Fruit fly (Drosophila melanogaster) whole organism, embryonic: Measurements from ENCODE around the gene cysu.

Experiments used
- CG10366 ChIP-seq: fragments of 200-800 bp; sonication (Bioruptor generic); IDR thresholded peaks from 2 replicates; pipeline ENCODE4 v1.3.6; 2022; ENCODE audit warnings: missing biosample characterization, missing genetic modification characterization
- CG10654 ChIP-seq: fragments of 200-800 bp; sonication (Bioruptor generic); optimal IDR thresholded peaks from 2 replicates; lab custom pipeline; 2016; ENCODE audit warnings: missing biosample characterization, missing genetic modification characterization
- CG12942 ChIP-seq: fragments of 200-800 bp; sonication (Bioruptor generic); optimal IDR thresholded peaks from 3 replicates; lab custom pipeline; 2016; ENCODE audit warnings: missing biosample characterization, missing genetic modification characterization
- CG13123 ChIP-seq: fragments of 200-800 bp; sonication (Bioruptor generic); optimal IDR thresholded peaks from 2 replicates; lab custom pipeline; 2016; ENCODE audit warnings: missing biosample characterization, missing genetic modification characterization
- CG13287 ChIP-seq: fragments of 200-800 bp; sonication (Bioruptor generic); IDR thresholded peaks from 2 replicates; pipeline ENCODE4 v1.3.6; 2022; ENCODE audit warnings: missing biosample characterization, missing genetic modification characterization; ENCODE audit not compliant: partially characterized antibody
- CG13624 ChIP-seq: fragments of 200-800 bp; sonication (Bioruptor generic); optimal IDR thresholded peaks from 2 replicates; lab custom pipeline; 2016; ENCODE audit warnings: missing biosample characterization, missing genetic modification characterization
- CG13894 ChIP-seq: fragments of 200-800 bp; sonication (Bioruptor generic); optimal IDR thresholded peaks from 3 replicates; lab custom pipeline; 2018; ENCODE audit warnings: missing biosample characterization, mild to moderate bottlenecking, missing genetic modification characterization, moderate library complexity
- CG2120 ChIP-seq: fragments of 200-800 bp; sonication (Bioruptor generic); optimal IDR thresholded peaks from 3 replicates; lab custom pipeline; 2016; ENCODE audit warnings: missing biosample characterization, missing genetic modification characterization
- CG2199 ChIP-seq: fragments of 200-800 bp; sonication (Bioruptor generic); IDR thresholded peaks from 3 replicates; pipeline ENCODE4 v1.3.6; 2022; ENCODE audit warnings: missing biosample characterization, missing genetic modification characterization
- CG2889 ChIP-seq: fragments of 200-800 bp; sonication (Bioruptor generic); IDR thresholded peaks from 3 replicates; pipeline ENCODE4 v1.3.6; 2022; ENCODE audit warnings: missing biosample characterization, missing genetic modification characterization
- CG30020 ChIP-seq: fragments of 200-800 bp; optimal IDR thresholded peaks from 2 replicates; lab custom pipeline; 2019; ENCODE audit warnings: missing biosample characterization, mild to moderate bottlenecking, missing genetic modification characterization, moderate library complexity
- CG33557 ChIP-seq: fragments of 200-800 bp; sonication (Bioruptor generic); optimal IDR thresholded peaks from 2 replicates; lab custom pipeline; 2019; ENCODE audit warnings: missing biosample characterization, mild to moderate bottlenecking, missing genetic modification characterization, moderate library complexity
- CG3407 ChIP-seq: fragments of 200-800 bp; sonication (Bioruptor generic); optimal IDR thresholded peaks from 2 replicates; lab custom pipeline; 2018; ENCODE audit warnings: missing biosample characterization, mild to moderate bottlenecking, missing genetic modification characterization
- CG34376 ChIP-seq: fragments of 200-800 bp; sonication (Bioruptor generic); optimal IDR thresholded peaks from 2 replicates; lab custom pipeline; 2018; ENCODE audit warnings: missing biosample characterization, mild to moderate bottlenecking, missing genetic modification characterization
- CG4707 ChIP-seq: fragments of 200-800 bp; sonication (Bioruptor generic); optimal IDR thresholded peaks from 2 replicates; lab custom pipeline; 2018; ENCODE audit warnings: missing biosample characterization, mild to moderate bottlenecking, missing genetic modification characterization, moderate library complexity
- CG8944 ChIP-seq: fragments of 200-800 bp; sonication (Bioruptor generic); optimal IDR thresholded peaks from 3 replicates; lab custom pipeline; 2016; ENCODE audit warnings: missing biosample characterization, missing genetic modification characterization
- CkIIα-i1 ChIP-seq: fragments of 200-800 bp; sonication (Bioruptor generic); IDR thresholded peaks from 2 replicates; pipeline ENCODE4 v1.3.6; 2022; ENCODE audit warnings: missing biosample characterization, missing genetic modification characterization
- E2f2 ChIP-seq: fragments of 200-800 bp; sonication (Bioruptor generic); IDR thresholded peaks from 2 replicates; pipeline ENCODE4 v1.3.6; 2022; ENCODE audit warnings: missing biosample characterization, missing genetic modification characterization
- H15 ChIP-seq: fragments of 200-800 bp; sonication (Bioruptor generic); IDR thresholded peaks from 3 replicates; pipeline ENCODE4 v1.3.6; 2022; ENCODE audit warnings: missing biosample characterization, missing genetic modification characterization
- Hey ChIP-seq: fragments of 200-800 bp; sonication (Bioruptor generic); optimal IDR thresholded peaks from 3 replicates; lab custom pipeline; 2018; ENCODE audit warnings: missing biosample characterization, mild to moderate bottlenecking, missing genetic modification characterization
- Kr ChIP-seq: fragments of 200-800 bp; sonication (Bioruptor generic); optimal IDR thresholded peaks from 2 replicates; lab custom pipeline; 2017; ENCODE audit warnings: missing biosample characterization, mild to moderate bottlenecking, missing genetic modification characterization
- Mes4 ChIP-seq: fragments of 200-800 bp; sonication (Bioruptor generic); optimal IDR thresholded peaks from 2 replicates; lab custom pipeline; 2016; ENCODE audit warnings: missing biosample characterization, missing genetic modification characterization
- PHDP ChIP-seq: fragments of 200-800 bp; sonication (Bioruptor generic); optimal IDR thresholded peaks from 3 replicates; lab custom pipeline; 2018; ENCODE audit warnings: missing biosample characterization, mild to moderate bottlenecking, missing genetic modification characterization, moderate library complexity
- Rfx ChIP-seq: fragments of 200-800 bp; sonication (Bioruptor generic); IDR thresholded peaks from 2 replicates; pipeline ENCODE4 v1.3.6; 2022; ENCODE audit warnings: missing biosample characterization, missing genetic modification characterization
- Rx ChIP-seq: fragments of 200-800 bp; sonication (Bioruptor generic); IDR thresholded peaks from 2 replicates; pipeline ENCODE4 v1.3.6; 2022; ENCODE audit warnings: missing biosample characterization, missing genetic modification characterization
- amos ChIP-seq: fragments of 200-800 bp; sonication (Bioruptor generic); IDR thresholded peaks from 2 replicates; pipeline ENCODE4 v1.3.6; 2022; ENCODE audit warnings: missing biosample characterization, missing genetic modification characterization; ENCODE audit not compliant: partially characterized antibody
- bcd ChIP-seq: fragments of 200-800 bp; sonication (Bioruptor generic); optimal IDR thresholded peaks from 2 replicates; lab custom pipeline; 2017; ENCODE audit warnings: missing biosample characterization, mild to moderate bottlenecking, missing genetic modification characterization
- bigmax ChIP-seq: fragments of 200-800 bp; sonication (Bioruptor generic); optimal IDR thresholded peaks from 2 replicates; lab custom pipeline; 2018; ENCODE audit warnings: missing biosample characterization, mild to moderate bottlenecking, missing genetic modification characterization
- bsh ChIP-seq, 2 experiments: fragments of 200-800 bp; sonication (Bioruptor generic); optimal IDR thresholded peaks; 2 replicates each; lab custom pipeline; 2017 to 2018; ENCODE audit warnings: mild to moderate bottlenecking in 2 of 2, missing biosample characterization in 2 of 2, missing genetic modification characterization in 2 of 2, moderate library complexity in 1 of 2
- cas ChIP-seq: fragments of 200-800 bp; sonication (Bioruptor generic); IDR thresholded peaks from 2 replicates; pipeline ENCODE4 v1.3.6; 2022; ENCODE audit warnings: missing biosample characterization, missing genetic modification characterization
- chif ChIP-seq, 2 experiments: fragments of 200-800 bp; sonication (Bioruptor generic); optimal IDR thresholded peaks; 3 replicates each; lab custom pipeline; 2016; ENCODE audit warnings: missing biosample characterization in 2 of 2, missing genetic modification characterization in 2 of 2
- chn ChIP-seq: fragments of 200-800 bp; sonication (Bioruptor generic); optimal IDR thresholded peaks from 2 replicates; lab custom pipeline; 2016; ENCODE audit warnings: missing biosample characterization, missing genetic modification characterization
- ci ChIP-seq: fragments of 200-800 bp; sonication (Bioruptor generic); IDR thresholded peaks from 3 replicates; pipeline ENCODE4 v1.3.6; 2022; ENCODE audit warnings: missing biosample characterization, missing genetic modification characterization
- dati ChIP-seq: fragments of 200-800 bp; sonication (Bioruptor generic); IDR thresholded peaks from 2 replicates; pipeline ENCODE4 v1.3.6; 2022; ENCODE audit warnings: missing biosample characterization, missing genetic modification characterization
- disco-r ChIP-seq: fragments of 200-800 bp; sonication (Bioruptor generic); optimal IDR thresholded peaks from 2 replicates; lab custom pipeline; 2016; ENCODE audit warnings: missing biosample characterization, missing genetic modification characterization
- dmrt11E ChIP-seq: fragments of 200-800 bp; sonication (Bioruptor generic); optimal IDR thresholded peaks from 3 replicates; lab custom pipeline; 2018; ENCODE audit warnings: missing biosample characterization, mild to moderate bottlenecking, missing genetic modification characterization, moderate library complexity
- emc ChIP-seq: fragments of 200-800 bp; sonication (Bioruptor generic); optimal IDR thresholded peaks from 2 replicates; lab custom pipeline; 2016; ENCODE audit warnings: missing biosample characterization, missing genetic modification characterization
- en ChIP-seq: fragments of 200-800 bp; sonication (Bioruptor generic); optimal IDR thresholded peaks from 2 replicates; lab custom pipeline; 2016; ENCODE audit warnings: missing biosample characterization, missing genetic modification characterization
- h ChIP-seq: fragments of >200 bp; optimal IDR thresholded peaks from 2 replicates; lab custom pipeline; 2017
- hb ChIP-seq: fragments of 200-800 bp; sonication (Bioruptor generic); IDR thresholded peaks from 3 replicates; pipeline ENCODE4 v1.3.6; 2022; ENCODE audit warnings: missing biosample characterization, missing genetic modification characterization; ENCODE audit not compliant: partially characterized antibody
- inv ChIP-seq: fragments of 200-800 bp; sonication (Bioruptor generic); IDR thresholded peaks from 2 replicates; pipeline ENCODE4 v1.3.6; 2022; ENCODE audit warnings: missing biosample characterization, missing genetic modification characterization; ENCODE audit not compliant: partially characterized antibody
- kah ChIP-seq: fragments of 200-800 bp; sonication (Bioruptor generic); optimal IDR thresholded peaks from 2 replicates; lab custom pipeline; 2018; ENCODE audit warnings: missing biosample characterization, mild to moderate bottlenecking, missing genetic modification characterization
- maf-S ChIP-seq: fragments of 200-800 bp; sonication (Bioruptor generic); optimal IDR thresholded peaks from 2 replicates; lab custom pipeline; 2016; ENCODE audit warnings: missing biosample characterization, missing genetic modification characterization
- otp ChIP-seq: fragments of 200-800 bp; sonication (Bioruptor generic); IDR thresholded peaks from 3 replicates; pipeline ENCODE4, ENCODE4 v1.3.6; 2022; ENCODE audit warnings: missing biosample characterization, missing genetic modification characterization
- pb ChIP-seq: fragments of 200-800 bp; sonication (Bioruptor generic); optimal IDR thresholded peaks from 3 replicates; lab custom pipeline; 2016; ENCODE audit warnings: missing biosample characterization, missing genetic modification characterization
- phol ChIP-seq: fragments of 200-800 bp; sonication (Bioruptor generic); optimal IDR thresholded peaks from 3 replicates; lab custom pipeline; 2018; ENCODE audit warnings: missing biosample characterization, mild to moderate bottlenecking, missing genetic modification characterization, moderate library complexity
- sima ChIP-seq: fragments of 200-800 bp; sonication (Bioruptor generic); optimal IDR thresholded peaks from 2 replicates; lab custom pipeline; 2016; ENCODE audit warnings: missing biosample characterization, missing genetic modification characterization
- slp2 ChIP-seq: fragments of 200-800 bp; sonication (Bioruptor generic); optimal IDR thresholded peaks from 2 replicates; lab custom pipeline; 2016; ENCODE audit warnings: missing biosample characterization, missing genetic modification characterization
- tap ChIP-seq: fragments of 200-800 bp; optimal IDR thresholded peaks from 3 replicates; lab custom pipeline; 2019; ENCODE audit warnings: missing biosample characterization, mild to moderate bottlenecking, missing genetic modification characterization, moderate library complexity
- tin ChIP-seq: fragments of 200-800 bp; sonication (Bioruptor generic); optimal IDR thresholded peaks from 3 replicates; lab custom pipeline; 2016; ENCODE audit warnings: missing biosample characterization, missing genetic modification characterization
- tll ChIP-seq, 2 experiments: fragments of 200-800 bp in 1 of 2; fragments of >200 bp in 1 of 2; sonication (Bioruptor generic) in 1 of 2; optimal IDR thresholded peaks; 2 replicates each; lab custom pipeline; 2017 to 2019; ENCODE audit warnings: missing biosample characterization in 2 of 2, missing genetic modification characterization in 2 of 2, mild to moderate bottlenecking in 1 of 2, moderate library complexity in 1 of 2

Gene cysu

dm6 chr3R:17386168-17386819 lies 39.3 kb upstream of the cysu start (continued):
- TF ChIP-seq CG2889 (peak; percentile 61; the same call in 2 of the 3 replicates), bigmax (GFP tag; lab: Kevin White, UChicago) (no peak), ci (peak; percentile 92), CG33557 (GFP tag; lab: Kevin White, UChicago) (peak; percentile 10), maf-S (GFP tag; lab: Kevin White, UChicago) (peak; percentile 11), dati (GFP tag; lab: Robert Waterston, UW) (peak; percentile 55), PHDP (peak; percentile 71), Kr (GFP tag; lab: Kevin White, UChicago) (no peak), chif (GFP tag; optimal IDR thresholded peaks at IDR 0.05; lab: Kevin White, UChicago) (peak; percentile 34 to 54), E2f2 (peak; percentile 39), CG4707 (GFP tag; lab: Kevin White, UChicago) (peak; percentile 55), chn (GFP tag; lab: Kevin White, UChicago) (peak; percentile 59), emc (GFP tag; lab: Kevin White, UChicago) (no peak), amos (GFP tag; lab: Robert Waterston, UW) (no peak), CG8944 (GFP tag; lab: Kevin White, UChicago) (peak; percentile 32), CG10654 (GFP tag; lab: Kevin White, UChicago) (peak; percentile 53), otp (GFP tag; lab: Robert Waterston, UW) (peak; percentile 76), phol (tag; lab: Kevin White, UChicago) (peak; percentile 84), CkIIα-i1 (GFP tag; lab: Robert Waterston, UW) (no peak), sima (GFP tag; lab: Kevin White, UChicago) (no peak), Rx (GFP tag; lab: Robert Waterston, UW) (peak; percentile 58), CG10366 (GFP tag; lab: Robert Waterston, UW) (peak; percentile 82), slp2 (GFP tag; lab: Kevin White, UChicago) (peak; percentile 12), H15 (GFP tag; lab: Robert Waterston, UW) (peak; percentile 76), disco-r (GFP tag; lab: Kevin White, UChicago) (no peak), CG13624 (no peak), CG30020 (tag; lab: Kevin White, UChicago) (no peak), bcd (GFP tag; lab: Kevin White, UChicago) (peak; percentile 65), CG34376 (GFP tag; lab: Kevin White, UChicago) (no peak), inv (no peak), CG2199 (GFP tag; lab: Robert Waterston, UW) (peak; percentile 43; the same call in 1 of the 3 replicates), dmrt11E (tag; lab: Kevin White, UChicago) (peak; percentile 67), CG2120 (peak; percentile 30), tin (GFP tag; lab: Kevin White, UChicago) (peak; percentile 69), Rfx (GFP tag; lab: Robert Waterston, UW) (peak; percentile 43; the same call in 1 of the 2 replicates), cas (GFP tag; lab: Robert Waterston, UW) (no peak), tap (peak; percentile 74), tll (GFP tag; optimal IDR thresholded peaks at IDR 0.05; lab: Kevin White, UChicago) (no peak), CG13287 (no peak), bsh (GFP tag; optimal IDR thresholded peaks at IDR 0.05; lab: Kevin White, UChicago) (peak; percentile 60 to 84), CG13894 (tag; lab: Kevin White, UChicago) (no peak), CG12942 (GFP tag; lab: Kevin White, UChicago) (no peak), CG13123 (GFP tag; lab: Kevin White, UChicago) (peak; percentile 33), hb (GFP tag; lab: Robert Waterston, UW) (no peak), Hey (tag; lab: Kevin White, UChicago) (no peak), pb (no peak), CG3407 (GFP tag; lab: Kevin White, UChicago) (peak; percentile 66), Mes4 (GFP tag; lab: Kevin White, UChicago) (no peak), kah (GFP tag; lab: Kevin White, UChicago) (peak; percentile 49), h (lab: Kevin White, UChicago) (no peak), en (GFP tag; lab: Kevin White, UChicago) (no peak)
